Worm (Caenorhabditis elegans) whole organism, late embryonic: ENCODE data around the gene ZK1290.11.

Experiments used
- ama-1 ChIP-seq: fragments of 150-350 bp; optimal IDR thresholded peaks from 2 replicates; lab custom pipeline; 2014
- ceh-48 ChIP-seq: sonication (generic microtip); optimal IDR thresholded peaks from 2 replicates; lab custom pipeline; 2016; ENCODE audit warnings: missing genetic modification characterization, inconsistent platforms, missing compliant biosample characterization
- unc-86 ChIP-seq: sonication (generic microtip); optimal IDR thresholded peaks from 2 replicates; lab custom pipeline; 2016; ENCODE audit warnings: missing genetic modification characterization, missing compliant biosample characterization

DNA sequence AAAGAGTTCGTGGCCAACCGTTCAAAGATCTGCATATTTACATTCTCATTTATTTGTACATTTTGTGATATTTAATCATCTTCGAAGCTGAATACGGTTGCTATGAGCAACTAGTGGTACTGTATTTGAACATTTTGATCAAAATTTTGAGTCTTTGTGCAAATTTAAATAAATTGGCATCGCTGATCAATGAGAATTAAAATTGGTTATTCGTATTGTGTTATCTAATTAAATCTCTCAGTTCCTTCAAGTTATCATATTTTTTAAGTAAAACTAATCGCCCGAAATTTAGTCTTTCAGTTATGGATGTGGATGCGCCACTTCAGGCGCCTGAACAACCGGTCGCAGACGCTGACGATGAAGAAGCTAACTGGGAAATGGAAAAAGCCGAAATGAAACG lies 38.0 kb upstream of the ZK1290.11 start, which contains the start of gene npp-21:
- TF ChIP-seq unc-86, result no peak
- no peak for TF ChIP-seq ceh-48
- TF ChIP-seq ama-1 (lab: Kevin White, UChicago), result no peak
